Fruit fly (Drosophila melanogaster) whole organism, wandering third instar larva: ENCODE results near the gene CG7183.

Experiments
- Abd-B ChIP-seq: fragments of >200 bp; optimal IDR thresholded peaks from 2 replicates; lab custom pipeline; 2017; ENCODE audit warnings: missing biosample characterization, missing genetic modification characterization
- CG32264 ChIP-seq: fragments of 200-800 bp; sonication (Bioruptor generic); optimal IDR thresholded peaks from 2 replicates; lab custom pipeline; 2016; ENCODE audit warnings: missing biosample characterization, missing genetic modification characterization
- CG9705 ChIP-seq: fragments of 200-800 bp; sonication (Bioruptor generic); optimal IDR thresholded peaks from 2 replicates; lab custom pipeline; 2018; ENCODE audit warnings: missing biosample characterization, mild to moderate bottlenecking, missing genetic modification characterization
- CrebA ChIP-seq: fragments of 200-800 bp; sonication (Bioruptor generic); optimal IDR thresholded peaks from 2 replicates; lab custom pipeline; 2016; ENCODE audit warnings: missing biosample characterization, mild to moderate bottlenecking, missing genetic modification characterization, borderline replicate concordance
- Dfd ChIP-seq: fragments of >200 bp; optimal IDR thresholded peaks from 2 replicates; lab custom pipeline; 2017; ENCODE audit warnings: missing biosample characterization, missing genetic modification characterization
- Dif ChIP-seq: fragments of 200-275, 200-300 bp; sonication (Bioruptor generic); optimal IDR thresholded peaks from 2 replicates; lab custom pipeline; 2018; ENCODE audit warnings: missing biosample characterization, missing genetic modification characterization; ENCODE audit not compliant: partially characterized antibody
- GATAd ChIP-seq: sonication (Bioruptor generic); optimal IDR thresholded peaks from 2 replicates; lab custom pipeline; 2016; ENCODE audit warnings: missing biosample characterization, missing genetic modification characterization
- HLH106 ChIP-seq: fragments of 200-800 bp; optimal IDR thresholded peaks from 3 replicates; lab custom pipeline; 2019; ENCODE audit warnings: missing biosample characterization, mild to moderate bottlenecking, missing genetic modification characterization, moderate library complexity
- Hnf4 ChIP-seq: fragments of 200-800 bp; sonication (Bioruptor generic); optimal IDR thresholded peaks from 2 replicates; lab custom pipeline; 2016; ENCODE audit warnings: missing biosample characterization, mild to moderate bottlenecking, missing genetic modification characterization
- Hr78 ChIP-seq: fragments of >200 bp; optimal IDR thresholded peaks from 2 replicates; lab custom pipeline; 2017; ENCODE audit warnings: missing biosample characterization, missing genetic modification characterization
- Hr83 ChIP-seq: fragments of 200-300 bp; sonication (Bioruptor generic); optimal IDR thresholded peaks from 2 replicates; lab custom pipeline; 2016; ENCODE audit warnings: missing biosample characterization, mild to moderate bottlenecking, missing genetic modification characterization, moderate library complexity; ENCODE audit not compliant: poor library complexity, severe bottlenecking
- Jra ChIP-seq: sonication (Bioruptor generic); optimal IDR thresholded peaks from 2 replicates; lab custom pipeline; 2016; ENCODE audit warnings: missing biosample characterization, missing genetic modification characterization
- Mio ChIP-seq: sonication (Bioruptor generic); optimal IDR thresholded peaks from 2 replicates; lab custom pipeline; 2016; ENCODE audit warnings: missing biosample characterization, missing genetic modification characterization
- Myc ChIP-seq: fragments of >200 bp; optimal IDR thresholded peaks from 2 replicates; lab custom pipeline; 2017
- N ChIP-seq: fragments of >200 bp; optimal IDR thresholded peaks from 2 replicates; lab custom pipeline; 2018; ENCODE audit warnings: missing biosample characterization, missing external identifiers, missing genetic modification characterization
- OdsH ChIP-seq: fragments of 200-800 bp; sonication (Bioruptor generic); optimal IDR thresholded peaks from 2 replicates; lab custom pipeline; 2016; ENCODE audit warnings: missing biosample characterization, mild to moderate bottlenecking, missing genetic modification characterization
- Rel ChIP-seq, 2 experiments: fragments of 200-800 bp; sonication (Bioruptor generic) in 1 of 2; optimal IDR thresholded peaks; 2 replicates in 1 of 2; 3 replicates in 1 of 2; lab custom pipeline; 2016 to 2019; ENCODE audit warnings: mild to moderate bottlenecking in 2 of 2, missing biosample characterization in 2 of 2, missing genetic modification characterization in 2 of 2, moderate library complexity in 1 of 2
- Sp1 ChIP-seq: fragments of 200-800 bp; sonication (Bioruptor generic); optimal IDR thresholded peaks from 3 replicates; lab custom pipeline; 2019; ENCODE audit warnings: missing biosample characterization, mild to moderate bottlenecking, missing genetic modification characterization, moderate library complexity
- Vsx2 ChIP-seq: fragments of 200-300, 225-300 bp; sonication (Bioruptor generic); optimal IDR thresholded peaks from 2 replicates; lab custom pipeline; 2018; ENCODE audit warnings: missing biosample characterization, missing genetic modification characterization; ENCODE audit not compliant: partially characterized antibody
- br ChIP-seq: fragments of 200-800 bp; sonication (Bioruptor generic); optimal IDR thresholded peaks from 2 replicates; lab custom pipeline; 2016; ENCODE audit warnings: missing biosample characterization, missing genetic modification characterization
- brk ChIP-seq: fragments of 200-800 bp; sonication (Bioruptor generic); optimal IDR thresholded peaks from 2 replicates; lab custom pipeline; 2016; ENCODE audit warnings: missing biosample characterization, mild to moderate bottlenecking, missing genetic modification characterization
- dl ChIP-seq, 2 experiments: fragments of 175-275, 200-275 bp in 1 of 2; fragments of 200-275 bp in 1 of 2; sonication (Bioruptor generic); optimal IDR thresholded peaks; lab custom pipeline; 2018; ENCODE audit warnings: mild to moderate bottlenecking in 2 of 2, missing biosample characterization in 2 of 2, missing genetic modification characterization in 2 of 2, moderate library complexity in 2 of 2; ENCODE audit not compliant: partially characterized antibody in 2 of 2, insufficient read depth in 1 of 2
- dmrt93B ChIP-seq: fragments of 200-800 bp; sonication (Bioruptor generic); optimal IDR thresholded peaks from 2 replicates; lab custom pipeline; 2018; ENCODE audit warnings: missing biosample characterization, mild to moderate bottlenecking, missing genetic modification characterization
- dsf ChIP-seq: sonication (Bioruptor generic); optimal IDR thresholded peaks from 2 replicates; lab custom pipeline; 2016; ENCODE audit warnings: missing biosample characterization, missing genetic modification characterization, borderline replicate concordance
- ey ChIP-seq: fragments of 200-800 bp; sonication (Bioruptor generic); optimal IDR thresholded peaks from 2 replicates; lab custom pipeline; 2016; ENCODE audit warnings: missing biosample characterization, missing genetic modification characterization
- foxo ChIP-seq, 2 experiments: fragments of 200-800 bp; sonication (Bioruptor generic); optimal IDR thresholded peaks; 2 replicates in 1 of 2; 3 replicates in 1 of 2; lab custom pipeline; 2016 to 2017; ENCODE audit warnings: missing biosample characterization in 2 of 2, missing genetic modification characterization in 2 of 2
- fru ChIP-seq: fragments of 200-800 bp; sonication (Bioruptor generic); optimal IDR thresholded peaks from 3 replicates; lab custom pipeline; 2016; ENCODE audit warnings: missing biosample characterization, mild to moderate bottlenecking, missing genetic modification characterization
- h ChIP-seq: fragments of 200-800 bp; sonication (Bioruptor generic); optimal IDR thresholded peaks from 3 replicates; lab custom pipeline; 2016; ENCODE audit warnings: missing biosample characterization, mild to moderate bottlenecking, missing genetic modification characterization
- jim ChIP-seq: fragments of 175-275, 200-325 bp; sonication (Bioruptor generic); optimal IDR thresholded peaks from 2 replicates; lab custom pipeline; 2016; ENCODE audit warnings: missing biosample characterization, mild to moderate bottlenecking, missing genetic modification characterization
- lola ChIP-seq: fragments of >200 bp; optimal IDR thresholded peaks from 2 replicates; lab custom pipeline; 2017; ENCODE audit warnings: missing biosample characterization, missing genetic modification characterization
- pan ChIP-seq: fragments of >200 bp; optimal IDR thresholded peaks from 2 replicates; lab custom pipeline; 2017
- psq ChIP-seq: fragments of 200-800 bp; sonication (Bioruptor generic); optimal IDR thresholded peaks from 3 replicates; lab custom pipeline; 2017; ENCODE audit warnings: missing biosample characterization, mild to moderate bottlenecking, missing genetic modification characterization, moderate library complexity
- rgr ChIP-seq: fragments of 200-800 bp; sonication (Bioruptor generic); optimal IDR thresholded peaks from 3 replicates; lab custom pipeline; 2016; ENCODE audit warnings: missing biosample characterization, mild to moderate bottlenecking, missing genetic modification characterization
- sage ChIP-seq: fragments of 200-800 bp; sonication (Bioruptor generic); optimal IDR thresholded peaks from 2 replicates; lab custom pipeline; 2016; ENCODE audit warnings: missing biosample characterization, mild to moderate bottlenecking, missing genetic modification characterization
- sv ChIP-seq: fragments of 200-800 bp; sonication (Bioruptor generic); optimal IDR thresholded peaks from 3 replicates; lab custom pipeline; 2016; ENCODE audit warnings: missing biosample characterization, missing genetic modification characterization
- tai ChIP-seq: sonication (Bioruptor generic); optimal IDR thresholded peaks from 2 replicates; lab custom pipeline; 2016; ENCODE audit warnings: missing biosample characterization, missing genetic modification characterization
- usp ChIP-seq: fragments of >200 bp; optimal IDR thresholded peaks from 2 replicates; lab custom pipeline; 2017; ENCODE audit warnings: missing biosample characterization, missing genetic modification characterization
- woc ChIP-seq: sonication (Bioruptor generic); optimal IDR thresholded peaks from 2 replicates; lab custom pipeline; 2016; ENCODE audit warnings: missing biosample characterization, mild to moderate bottlenecking, missing genetic modification characterization

CG7183 gene

DNA sequence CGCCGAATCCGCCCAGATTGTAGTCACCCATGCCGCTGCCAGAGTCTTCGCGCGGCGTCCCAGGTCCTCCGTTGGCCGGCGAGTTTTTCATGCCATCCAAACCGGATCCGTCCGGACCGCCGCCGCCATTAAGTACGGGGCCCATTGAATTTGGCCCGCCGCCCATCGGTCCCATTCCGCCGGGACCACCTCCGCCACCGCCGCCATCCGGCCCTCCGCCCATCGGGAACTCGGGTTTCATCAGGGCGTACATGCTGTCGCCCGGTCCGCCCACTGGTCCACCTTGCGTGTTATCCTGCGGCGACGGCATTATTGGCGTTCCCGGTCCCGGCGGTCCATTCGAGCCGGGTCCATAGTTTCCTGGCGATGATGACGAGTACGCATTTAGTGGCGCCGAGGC lies 25.2 kb downstream of the CG7183 start:
- TF ChIP-seq HLH106 (tag; lab: Kevin White, UChicago): no peak
- TF ChIP-seq Dif: no peak
- TF ChIP-seq ey (GFP tag; lab: Kevin White, UChicago): no peak
- no peak for TF ChIP-seq GATAd (GFP tag; lab: Kevin White, UChicago)
- TF ChIP-seq brk (GFP tag; lab: Kevin White, UChicago): no peak
- peak; percentile 97 for TF ChIP-seq Dfd (GFP tag; lab: Kevin White, UChicago)
- TF ChIP-seq dmrt93B (GFP tag; lab: Kevin White, UChicago): no peak

DNA sequence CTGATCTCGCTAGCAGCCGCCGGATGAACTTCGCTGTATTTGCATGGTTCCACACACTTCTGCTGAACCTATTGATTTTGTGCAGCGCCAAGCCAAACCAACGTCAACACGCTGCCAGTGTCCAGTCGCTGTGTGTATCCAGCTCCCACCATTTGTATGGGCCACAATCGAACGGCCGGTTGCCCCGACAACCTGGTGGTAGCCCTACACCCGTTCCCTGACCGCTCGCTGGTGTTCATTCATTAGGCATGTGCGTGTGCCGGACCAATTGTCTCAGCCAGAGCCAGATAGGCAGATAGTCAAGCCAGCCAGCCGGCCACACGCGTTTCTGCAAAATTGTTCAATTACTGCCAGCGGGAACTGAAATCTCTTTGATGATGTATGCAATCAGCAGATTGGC lies 28.6 kb downstream of the CG7183 start, which contains the start of gene CG14313:
Gene CG14313, minus strand, starts transcription at position 101 of the 400 bp plus-strand sequence.
- no peak for TF ChIP-seq dmrt93B (GFP tag; lab: Kevin White, UChicago)
- TF ChIP-seq CrebA: no peak
- TF ChIP-seq brk (GFP tag; lab: Kevin White, UChicago): no peak
- no peak for TF ChIP-seq woc
- TF ChIP-seq Jra (GFP tag; lab: Kevin White, UChicago): no peak
- TF ChIP-seq Dfd (GFP tag; lab: Kevin White, UChicago): no peak
- TF ChIP-seq dsf (GFP tag; lab: Kevin White, UChicago): no peak
- no peak for TF ChIP-seq CG32264 (GFP tag; lab: Kevin White, UChicago)
- no peak for TF ChIP-seq Sp1 (GFP tag; lab: Kevin White, UChicago)
- TF ChIP-seq Hr78 (GFP tag; lab: Kevin White, UChicago): no peak
- no peak for TF ChIP-seq Abd-B (GFP tag; lab: Kevin White, UChicago)
- no peak for TF ChIP-seq jim (GFP tag; lab: Kevin White, UChicago)
- no peak for TF ChIP-seq rgr
- TF ChIP-seq CG9705 (GFP tag; lab: Kevin White, UChicago): no peak
- no peak for TF ChIP-seq Vsx2
- no peak for TF ChIP-seq N (GFP tag; lab: Kevin White, UChicago)

DNA sequence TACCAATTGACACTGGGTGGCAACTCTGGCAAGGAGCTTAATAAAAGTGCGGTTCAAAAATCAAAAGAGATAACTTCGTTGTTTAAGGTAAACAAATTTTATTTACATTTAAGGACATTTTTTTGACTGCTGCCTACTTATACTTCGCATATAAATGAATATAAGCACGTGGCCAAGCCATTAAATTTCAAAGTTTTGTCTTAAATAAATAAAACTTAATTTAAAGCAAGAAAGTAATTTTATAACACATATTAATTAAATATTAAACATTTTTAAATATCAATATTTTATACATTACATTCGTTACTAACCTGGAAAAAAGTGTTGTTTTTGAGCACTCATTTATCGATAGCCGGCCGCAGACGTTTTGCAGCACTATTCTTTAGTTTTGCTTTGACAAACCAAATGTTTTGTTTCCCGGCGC lies 31.8 kb downstream of the CG7183 start, which contains the start of the genes CG12321 and MED17:
Gene CG12321, minus strand, starts transcription at position 6 of the 424 bp plus-strand sequence.
Gene MED17, plus strand, starts transcription at position 371 of the 424 bp plus-strand sequence.
- TF ChIP-seq lola (GFP tag; lab: Kevin White, UChicago) (no peak), ey (GFP tag; lab: Kevin White, UChicago) (peak; percentile 73), N (GFP tag; lab: Kevin White, UChicago) (no peak), sage (GFP tag; lab: Kevin White, UChicago) (no peak), usp (GFP tag; lab: Kevin White, UChicago) (no peak), br (GFP tag; lab: Kevin White, UChicago) (peak; percentile 67), Sp1 (GFP tag; lab: Kevin White, UChicago) (peak; percentile 84), fru (GFP tag; lab: Kevin White, UChicago) (peak; percentile 79), Dif (no peak), Jra (GFP tag; lab: Kevin White, UChicago) (no peak), dmrt93B (GFP tag; lab: Kevin White, UChicago) (peak; percentile 88), sv (GFP tag; lab: Kevin White, UChicago) (peak; percentile 91), CG32264 (GFP tag; lab: Kevin White, UChicago) (peak; percentile 0), Abd-B (GFP tag; lab: Kevin White, UChicago) (no peak), psq (peak; percentile 90), dl (GFP tag; optimal IDR thresholded peaks at IDR 0.05; lab: Kevin White, UChicago; ENCODE audit: insufficient read depth in 1 of 2, partially characterized antibody in 2 of 2) (no peak), Myc (lab: Kevin White, UChicago) (peak; percentile 73), jim (GFP tag; lab: Kevin White, UChicago) (no peak), Hr78 (GFP tag; lab: Kevin White, UChicago) (no peak), Mio (GFP tag; lab: Kevin White, UChicago) (peak; percentile 28), pan (no peak), h (GFP tag; lab: Kevin White, UChicago) (peak; percentile 61), rgr (peak; percentile 94), Hnf4 (GFP tag; lab: Kevin White, UChicago) (no peak), Hr83 (GFP tag; lab: Kevin White, UChicago) (peak; percentile 47), OdsH (peak; percentile 82), woc (peak; percentile 70), brk (GFP tag; lab: Kevin White, UChicago) (no peak), foxo (GFP tag; optimal IDR thresholded peaks at IDR 0.05; lab: Kevin White, UChicago) (peak in 1 of 2 experiments; percentile 88), Vsx2 (no peak), GATAd (GFP tag; lab: Kevin White, UChicago) (peak; percentile 34), Rel (GFP tag; optimal IDR thresholded peaks at IDR 0.05; lab: Kevin White, UChicago) (no peak), Rel (tag; optimal IDR thresholded peaks at IDR 0.05; lab: Kevin White, UChicago) (peak; percentile 18), HLH106 (tag; lab: Kevin White, UChicago) (peak; percentile 87), CG9705 (GFP tag; lab: Kevin White, UChicago) (peak; percentile 76), Dfd (GFP tag; lab: Kevin White, UChicago) (no peak), CrebA (no peak), tai (GFP tag; lab: Kevin White, UChicago) (no peak), dsf (GFP tag; lab: Kevin White, UChicago) (peak; percentile 65)
